Fruit fly (Drosophila melanogaster): ENCODE results near the gene InR.

Gene InR

DNA sequence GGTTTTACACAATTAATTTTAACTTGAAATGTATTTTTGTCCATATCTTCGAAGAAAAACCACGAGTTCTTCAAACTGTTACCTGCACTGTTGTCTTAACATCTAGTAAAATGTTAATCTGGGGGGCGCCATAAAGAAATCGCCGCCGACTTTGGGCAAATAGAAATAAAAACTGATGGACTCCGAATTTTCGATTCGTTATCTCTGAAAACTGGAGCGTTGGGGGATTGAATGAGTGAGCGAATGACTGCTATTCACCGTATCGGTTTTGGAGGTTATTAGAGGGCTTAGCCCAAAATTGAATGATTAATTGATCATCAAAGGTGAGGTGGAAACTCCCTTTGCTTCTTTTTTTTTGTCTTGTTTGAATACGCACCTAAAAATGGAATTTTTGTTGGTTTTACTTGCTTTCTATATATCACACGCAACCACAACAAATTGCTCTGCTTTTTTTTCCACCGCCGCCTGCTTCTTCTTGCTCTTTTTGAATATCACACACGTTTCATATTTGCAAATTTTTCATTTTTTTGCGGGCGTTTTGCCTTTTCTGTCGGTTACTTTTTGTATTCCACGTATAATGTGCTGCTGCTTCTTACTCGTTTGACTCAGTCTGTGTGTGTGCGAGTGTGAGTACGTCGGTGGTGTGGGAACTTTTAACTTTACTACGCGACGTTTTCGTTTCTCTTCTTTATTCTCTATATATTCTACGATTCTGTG lies 12.8 kb upstream of the InR start:
- no peak for TF ChIP-seq Rel (GFP tag; optimal IDR thresholded peaks at IDR 0.05)
- peak; percentile 36 for TF ChIP-seq Rel (tag; optimal IDR thresholded peaks at IDR 0.05)
- TF ChIP-seq Hr83 (GFP tag; optimal IDR thresholded peaks at IDR 0.05; ENCODE audit: poor library complexity, severe bottlenecking), result no peak
- no peak for TF ChIP-seq dsf (GFP tag; optimal IDR thresholded peaks at IDR 0.05; ENCODE audit: borderline replicate concordance)

DNA sequence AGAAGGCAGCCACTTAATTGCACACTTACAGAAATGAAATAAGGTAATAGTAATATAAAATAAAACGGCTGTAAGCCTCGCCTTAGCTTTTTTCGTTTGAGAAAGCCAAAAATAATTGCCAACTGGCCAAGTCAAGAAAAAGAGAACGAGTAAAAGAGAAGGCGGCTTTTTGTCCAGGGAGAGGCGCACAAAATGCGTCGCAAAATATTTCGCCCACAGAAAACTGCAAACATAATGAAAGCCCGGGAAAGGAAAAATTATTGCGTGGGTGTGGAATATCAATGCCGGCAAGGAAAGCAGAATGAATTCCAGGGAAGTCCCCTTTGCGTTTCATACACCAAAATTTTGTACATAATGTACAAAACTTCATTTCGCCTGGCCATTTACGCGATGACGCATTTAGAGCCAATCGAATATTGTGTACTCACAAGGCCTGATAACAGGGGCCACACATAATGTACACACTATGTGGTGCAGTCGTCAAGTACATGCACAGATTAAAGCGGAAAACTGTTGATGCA lies 11.9 kb upstream of the InR start:
- TF ChIP-seq usp (GFP tag; optimal IDR thresholded peaks at IDR 0.05) (no peak), Rel (GFP tag; optimal IDR thresholded peaks at IDR 0.05) (no peak), Rel (tag; optimal IDR thresholded peaks at IDR 0.05) (peak; percentile 97), Hr78 (GFP tag; optimal IDR thresholded peaks at IDR 0.05) (no peak)

DNA sequence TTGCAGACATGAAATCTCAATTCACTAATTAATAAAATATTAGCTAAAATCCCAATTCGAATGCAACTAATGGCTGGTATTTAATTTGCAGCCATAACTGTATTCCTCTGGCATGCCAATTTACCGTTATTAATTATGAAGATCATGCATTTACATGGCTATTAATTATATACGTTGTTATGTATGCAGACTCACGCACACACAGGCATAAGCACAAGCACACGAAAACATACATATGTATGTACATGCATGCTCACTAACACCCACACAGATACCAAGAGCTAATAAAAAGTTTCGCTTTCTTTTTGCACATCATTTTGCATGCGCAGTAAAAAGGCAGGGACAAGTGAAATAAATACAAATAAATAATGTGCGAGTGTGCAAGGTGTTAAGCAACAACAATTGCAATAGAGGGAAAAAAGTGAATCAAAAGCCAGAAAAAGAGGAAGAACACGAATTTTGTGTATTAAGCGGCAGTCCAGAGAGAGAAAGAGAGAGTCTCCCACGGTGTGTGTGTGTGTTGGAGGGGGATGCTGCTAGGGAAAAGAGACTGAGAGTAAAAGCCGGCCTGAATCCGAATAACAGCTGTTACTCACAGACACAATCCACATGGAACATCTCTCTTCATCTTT lies 11.2 kb upstream of the InR start:
- TF ChIP-seq jim (GFP tag; optimal IDR thresholded peaks at IDR 0.05) (no peak), Jra (GFP tag; optimal IDR thresholded peaks at IDR 0.05) (peak; percentile 43), Sp1 (GFP tag; optimal IDR thresholded peaks at IDR 0.05) (peak; percentile 56), Dif (GFP tag; optimal IDR thresholded peaks at IDR 0.05; ENCODE audit: partially characterized antibody) (peak; percentile 15), CG9705 (GFP tag; optimal IDR thresholded peaks at IDR 0.05) (no peak), brk (GFP tag; optimal IDR thresholded peaks at IDR 0.05) (peak; percentile 25), Rel (GFP tag; optimal IDR thresholded peaks at IDR 0.05) (no peak), Rel (tag; optimal IDR thresholded peaks at IDR 0.05) (peak; percentile 93), sage (GFP tag; optimal IDR thresholded peaks at IDR 0.05) (no peak), foxo (GFP tag; optimal IDR thresholded peaks at IDR 0.05) (peak in 1 of 2 experiments; percentile 44), dl (GFP tag; optimal IDR thresholded peaks at IDR 0.05; ENCODE audit: insufficient read depth in 1 of 2, partially characterized antibody in 2 of 2) (no peak), h (GFP tag; optimal IDR thresholded peaks at IDR 0.05) (peak; percentile 43), Hr83 (GFP tag; optimal IDR thresholded peaks at IDR 0.05; ENCODE audit: poor library complexity, severe bottlenecking) (peak; percentile 0), fru (GFP tag; optimal IDR thresholded peaks at IDR 0.05) (peak; percentile 7), GATAd (GFP tag; optimal IDR thresholded peaks at IDR 0.05) (no peak), Hnf4 (GFP tag; optimal IDR thresholded peaks at IDR 0.05) (peak; percentile 20), CG32264 (GFP tag; optimal IDR thresholded peaks at IDR 0.05) (peak; percentile 7), CrebA (GFP tag; optimal IDR thresholded peaks at IDR 0.05; ENCODE audit: borderline replicate concordance) (peak; percentile 80), psq (GFP tag; optimal IDR thresholded peaks at IDR 0.05) (peak; percentile 41)

DNA sequence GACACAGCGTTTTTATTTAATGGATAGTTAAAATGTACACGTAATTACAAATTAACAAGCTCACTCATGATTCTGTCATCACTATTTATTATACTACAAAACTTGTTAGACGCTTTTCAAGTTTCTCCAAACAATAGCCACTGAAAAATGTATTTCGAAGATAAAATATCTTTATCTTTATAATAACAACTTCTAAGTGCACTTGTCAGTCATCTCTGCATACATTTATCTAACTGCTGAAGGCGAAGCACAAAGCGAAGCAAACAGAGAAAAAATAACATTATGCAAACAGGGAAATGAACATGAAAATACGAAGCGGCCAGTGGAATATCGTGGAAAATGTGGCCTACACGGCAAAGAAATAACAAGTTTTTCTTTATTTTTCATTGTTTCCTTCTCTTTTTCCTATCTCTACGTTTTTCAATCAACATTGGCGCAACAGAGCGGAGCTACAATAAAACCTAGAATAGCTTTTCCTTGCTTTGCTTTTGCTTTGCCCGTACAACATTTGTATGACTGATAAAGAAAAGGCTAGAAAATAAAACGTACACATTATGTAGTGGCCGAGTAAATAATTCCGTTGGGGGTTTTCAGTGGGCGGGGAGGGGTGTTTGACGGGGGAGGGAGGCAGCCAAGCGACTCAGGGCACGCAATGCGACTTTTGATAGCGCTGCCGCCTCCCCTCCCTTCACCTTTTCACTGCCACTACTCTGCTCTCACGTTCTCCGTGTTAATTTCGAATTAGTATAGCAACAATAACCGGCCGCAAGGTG lies 10.4 kb upstream of the InR start:
- TF ChIP-seq N (GFP tag; optimal IDR thresholded peaks at IDR 0.05) (no peak), Sp1 (GFP tag; optimal IDR thresholded peaks at IDR 0.05) (no peak), Rel (GFP tag; optimal IDR thresholded peaks at IDR 0.05) (no peak), Rel (tag; optimal IDR thresholded peaks at IDR 0.05) (peak; percentile 35), CrebA (GFP tag; optimal IDR thresholded peaks at IDR 0.05; ENCODE audit: borderline replicate concordance) (no peak)

DNA sequence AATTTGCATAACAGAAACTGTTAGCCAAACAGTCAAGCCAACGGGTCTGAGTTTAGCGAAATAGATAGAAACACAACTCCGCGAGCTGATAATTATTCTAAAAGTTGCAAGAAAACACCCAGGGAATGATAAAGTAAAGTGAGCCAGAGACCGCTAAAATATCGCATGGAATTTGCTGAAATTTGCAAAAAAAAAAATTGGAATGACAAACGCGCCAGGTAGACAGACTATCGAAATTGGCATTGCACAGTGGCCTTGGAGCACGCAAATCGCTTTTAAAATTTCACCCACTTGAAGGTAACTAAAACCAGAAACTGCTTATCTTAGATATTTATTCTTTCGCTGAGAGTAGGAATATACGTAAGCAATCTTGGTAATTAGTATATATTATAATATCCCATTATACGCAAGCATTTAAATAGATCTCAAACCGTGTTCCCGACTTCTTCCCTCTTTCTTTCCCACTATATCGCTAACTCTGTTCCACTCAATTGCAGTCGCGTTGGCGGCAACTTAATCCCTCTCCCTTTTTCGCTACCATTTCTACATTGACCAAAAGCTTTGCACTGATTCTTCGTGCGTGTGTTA lies 9.2 kb upstream of the InR start:
- TF ChIP-seq dsf (GFP tag; optimal IDR thresholded peaks at IDR 0.05; ENCODE audit: borderline replicate concordance) (no peak), CG32264 (GFP tag; optimal IDR thresholded peaks at IDR 0.05) (no peak), Vsx2 (GFP tag; optimal IDR thresholded peaks at IDR 0.05; ENCODE audit: partially characterized antibody) (no peak), Mio (GFP tag; optimal IDR thresholded peaks at IDR 0.05) (no peak), dmrt93B (GFP tag; optimal IDR thresholded peaks at IDR 0.05) (no peak), fru (GFP tag; optimal IDR thresholded peaks at IDR 0.05) (peak; percentile 35), Hnf4 (GFP tag; optimal IDR thresholded peaks at IDR 0.05) (no peak), woc (GFP tag; optimal IDR thresholded peaks at IDR 0.05) (peak; percentile 9), br (GFP tag; optimal IDR thresholded peaks at IDR 0.05) (no peak), rgr (GFP tag; optimal IDR thresholded peaks at IDR 0.05) (peak; percentile 52), CG9705 (GFP tag; optimal IDR thresholded peaks at IDR 0.05) (no peak), ey (GFP tag; optimal IDR thresholded peaks at IDR 0.05) (peak; percentile 19), foxo (GFP tag; optimal IDR thresholded peaks at IDR 0.05) (peak in 1 of 2 experiments; percentile 36), pan (optimal IDR thresholded peaks at IDR 0.05) (no peak), Sp1 (GFP tag; optimal IDR thresholded peaks at IDR 0.05) (no peak), tai (GFP tag; optimal IDR thresholded peaks at IDR 0.05) (peak; percentile 26), CrebA (GFP tag; optimal IDR thresholded peaks at IDR 0.05; ENCODE audit: borderline replicate concordance) (no peak), OdsH (GFP tag; optimal IDR thresholded peaks at IDR 0.05) (peak; percentile 31), Jra (GFP tag; optimal IDR thresholded peaks at IDR 0.05) (no peak), h (GFP tag; optimal IDR thresholded peaks at IDR 0.05) (peak; percentile 60), psq (GFP tag; optimal IDR thresholded peaks at IDR 0.05) (peak; percentile 3)

Data from whole organism, wandering third instar larva.